Worm (Caenorhabditis elegans): ENCODE data around the gene F47C12.6.

The F47C12.6 gene

ce11 chrIV:4008440-4008839, 15.2 kb upstream of the F47C12.6 start:
- TF ChIP-seq gmeb-1 (tag; optimal IDR thresholded peaks at IDR 0.05) (no peak), unc-55 (GFP tag; optimal IDR thresholded peaks at IDR 0.05) (no peak), blmp-1 (tag; optimal IDR thresholded peaks at IDR 0.05; ENCODE audit: insufficient read depth) (peak; percentile 65), ceh-16 (tag; optimal IDR thresholded peaks at IDR 0.05) (no peak), ZK546.5 (tag; optimal IDR thresholded peaks at IDR 0.05) (no peak)

- TF ChIP-seq nhr-21 (tag; optimal IDR thresholded peaks at IDR 0.05) = no peak
- TF ChIP-seq C34F6.9 (tag; optimal IDR thresholded peaks at IDR 0.05) = peak; percentile 38
Observed at ce11 chrIV:4007697-4008096, 14.5 kb upstream of the F47C12.6 start, which contains the start of gene W02C12.2. Gene W02C12.2 (minus strand): TSS chrIV:4007973.

- no peak for TF ChIP-seq F13H6.1 (tag; optimal IDR thresholded peaks at IDR 0.05)
- TF ChIP-seq zag-1 (tag; optimal IDR thresholded peaks at IDR 0.05) = peak; percentile 49
Observed at ce11 chrIV:4005166-4005565, 12.0 kb upstream of the F47C12.6 start.

- no peak for TF ChIP-seq lin-39 (tag; optimal IDR thresholded peaks at IDR 0.05)
- no peak for TF ChIP-seq egl-27 (tag; optimal IDR thresholded peaks at IDR 0.05)
- no peak for TF ChIP-seq nhr-25 (tag; optimal IDR thresholded peaks at IDR 0.05)
- no peak for TF ChIP-seq nhr-77 (tag; optimal IDR thresholded peaks at IDR 0.05)
- TF ChIP-seq nhr-10 (tag; optimal IDR thresholded peaks at IDR 0.05) = no peak
- no peak for TF ChIP-seq R02D3.7 (tag; optimal IDR thresholded peaks at IDR 0.05)
- no peak for TF ChIP-seq snpc-4 (tag; optimal IDR thresholded peaks at IDR 0.05)
- no peak for TF ChIP-seq sma-9 (GFP tag; optimal IDR thresholded peaks at IDR 0.05)
- TF ChIP-seq sma-9 (tag; optimal IDR thresholded peaks at IDR 0.05) = no peak
- no peak for TF ChIP-seq lin-11 (tag; optimal IDR thresholded peaks at IDR 0.05)
Observed at ce11 chrIV:4004221-4004620, 11.0 kb upstream of the F47C12.6 start.

- TF ChIP-seq elt-3 (tag; optimal IDR thresholded peaks at IDR 0.05) (no peak), aly-2 (tag; optimal IDR thresholded peaks at IDR 0.05) (no peak), snpc-4 (tag; optimal IDR thresholded peaks at IDR 0.05) (no peak), zag-1 (tag; optimal IDR thresholded peaks at IDR 0.05) (no peak), sma-9 (GFP tag; optimal IDR thresholded peaks at IDR 0.05) (no peak), sma-9 (tag; optimal IDR thresholded peaks at IDR 0.05) (no peak), sma-3 (GFP tag; optimal IDR thresholded peaks at IDR 0.05) (no peak), nhr-21 (tag; optimal IDR thresholded peaks at IDR 0.05) (no peak), F13H6.1 (tag; optimal IDR thresholded peaks at IDR 0.05) (no peak), egl-27 (tag; optimal IDR thresholded peaks at IDR 0.05) (no peak), lsy-2 (tag; optimal IDR thresholded peaks at IDR 0.05) (no peak), nhr-25 (tag; optimal IDR thresholded peaks at IDR 0.05) (no peak), lin-39 (tag; optimal IDR thresholded peaks at IDR 0.05) (no peak), ztf-11 (tag; optimal IDR thresholded peaks at IDR 0.05) (no peak), ceh-16 (tag; optimal IDR thresholded peaks at IDR 0.05) (no peak), ztf-1 (GFP tag; conservative IDR thresholded peaks at IDR 0.05) (no peak), ZK546.5 (tag; optimal IDR thresholded peaks at IDR 0.05) (no peak), gmeb-1 (tag; optimal IDR thresholded peaks at IDR 0.05) (no peak), Y55F3AM.14 (GFP tag; optimal IDR thresholded peaks at IDR 0.05) (no peak), ceh-82 (tag; optimal IDR thresholded peaks at IDR 0.05) (no peak)
Observed at ce11 chrIV:3999662-4000061, 6.5 kb upstream of the F47C12.6 start.

- TF ChIP-seq nhr-237 (tag; optimal IDR thresholded peaks at IDR 0.05) (no peak), nhr-11 (tag; optimal IDR thresholded peaks at IDR 0.05) (no peak), elt-1 (tag; optimal IDR thresholded peaks at IDR 0.05) (no peak), blmp-1 (tag; optimal IDR thresholded peaks at IDR 0.05; ENCODE audit: insufficient read depth) (no peak), aly-2 (tag; optimal IDR thresholded peaks at IDR 0.05) (no peak), nhr-25 (tag; optimal IDR thresholded peaks at IDR 0.05) (no peak), ztf-11 (tag; optimal IDR thresholded peaks at IDR 0.05) (no peak), nhr-129 (tag; optimal IDR thresholded peaks at IDR 0.05) (no peak), sem-4 (tag; optimal IDR thresholded peaks at IDR 0.05) (no peak), ama-1 (optimal IDR thresholded peaks at IDR 0.05) (no peak), egl-27 (tag; optimal IDR thresholded peaks at IDR 0.05) (no peak), unc-55 (GFP tag; optimal IDR thresholded peaks at IDR 0.05) (no peak), unc-62 (GFP tag; optimal IDR thresholded peaks at IDR 0.05) (no peak), elt-3 (tag; optimal IDR thresholded peaks at IDR 0.05) (no peak), lin-11 (tag; optimal IDR thresholded peaks at IDR 0.05) (no peak), F13H6.1 (tag; optimal IDR thresholded peaks at IDR 0.05) (no peak), nhr-6 (tag; optimal IDR thresholded peaks at IDR 0.05) (no peak), dmd-4 (tag; optimal IDR thresholded peaks at IDR 0.05) (no peak), gmeb-1 (tag; optimal IDR thresholded peaks at IDR 0.05) (no peak), fos-1 (tag; optimal IDR thresholded peaks at IDR 0.05) (no peak)
Observed at ce11 chrIV:3998517-3998916, 5.3 kb upstream of the F47C12.6 start, which contains the start of gene F47C12.8. Gene F47C12.8 (minus strand): TSS chrIV:3998617.

Measured in whole organism, L2 larva.